Worm (Caenorhabditis elegans): ENCODE results near the gene skp-1.
A peak's percentile ranks its signal among the peaks of the same experiment; 100 is the strongest.

The skp-1 gene

DNA sequence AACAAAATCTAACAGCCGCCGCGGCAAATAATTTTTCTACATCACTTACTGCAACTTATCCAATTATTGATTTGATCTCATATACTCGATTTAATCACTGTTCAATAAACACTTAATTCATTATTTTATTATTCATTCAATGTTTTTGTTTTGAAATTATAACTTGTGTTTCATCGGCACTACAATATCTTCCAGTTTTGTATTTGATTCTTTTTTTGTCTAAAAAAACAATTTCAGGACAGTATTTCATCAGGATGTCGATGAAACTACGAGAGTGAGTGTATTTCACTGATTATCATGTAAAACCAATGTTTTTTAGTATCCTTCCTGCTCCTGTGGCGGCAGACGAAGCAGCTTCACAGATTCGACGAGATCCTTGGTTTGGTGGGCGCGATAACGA, at the start of gene skp-1:
Gene skp-1 (plus strand): TSS at position 238 of the 400 bp plus-strand sequence.
- TF ChIP-seq aha-1 (tag; optimal IDR thresholded peaks at IDR 0.05) (no peak), ama-1 (optimal IDR thresholded peaks at IDR 0.05) (no peak), unc-130 (tag; optimal IDR thresholded peaks at IDR 0.05) (no peak)

- TF ChIP-seq ceh-90 (tag; optimal IDR thresholded peaks at IDR 0.05) (no peak), zip-4 (GFP tag; optimal IDR thresholded peaks at IDR 0.05) (no peak), aha-1 (tag; optimal IDR thresholded peaks at IDR 0.05) (no peak), ceh-63 (GFP tag; optimal IDR thresholded peaks at IDR 0.05) (no peak), sptf-1 (tag; optimal IDR thresholded peaks at IDR 0.05) (no peak), hlh-17 (GFP tag; optimal IDR thresholded peaks at IDR 0.05; ENCODE audit: borderline replicate concordance) (no peak), nhr-20 (tag; optimal IDR thresholded peaks at IDR 0.05) (no peak), lin-15B (tag; optimal IDR thresholded peaks at IDR 0.05) (no peak), hpl-2 (GFP tag; optimal IDR thresholded peaks at IDR 0.05) (no peak), swsn-7 (tag; optimal IDR thresholded peaks at IDR 0.05) (no peak), efl-3 (GFP tag; optimal IDR thresholded peaks at IDR 0.05) (no peak), irx-1 (tag; optimal IDR thresholded peaks at IDR 0.05) (no peak)
Measured at ce11 chrV:11598807-11599206, 46.5 kb upstream of the skp-1 start, which contains the start of gene srx-84. Gene srx-84 (plus strand): TSS chrV:11599107.

DNA sequence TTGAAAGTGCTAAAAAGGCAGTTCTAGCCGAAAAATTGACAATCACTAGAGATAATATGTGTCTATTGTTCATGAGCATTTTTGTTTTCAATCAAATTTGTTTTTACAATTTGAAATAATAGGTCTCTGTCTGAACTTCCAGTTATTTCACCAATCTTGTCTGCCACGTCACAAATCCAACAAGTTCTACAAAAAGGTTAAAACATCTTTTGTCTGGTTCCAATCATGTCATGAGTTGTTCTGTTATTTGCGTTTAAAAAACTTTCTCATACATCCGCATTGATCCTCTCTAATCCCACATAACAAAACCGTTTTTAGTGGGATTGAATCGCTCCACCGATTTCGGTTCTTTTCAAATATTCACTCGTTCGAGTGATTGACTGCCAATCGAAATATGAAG, 44.5 kb upstream of the skp-1 start, which contains the start of gene F35B12.9:
Gene F35B12.9 (plus strand): TSS at position 372 of the 400 bp plus-strand sequence.
- TF ChIP-seq efl-1 (optimal IDR thresholded peaks at IDR 0.05) (no peak), efl-1 (GFP tag; optimal IDR thresholded peaks at IDR 0.05 in 1 of 2) (peak in 1 of 2 experiments; percentile 60), sptf-1 (tag; optimal IDR thresholded peaks at IDR 0.05) (no peak)

ce11 chrV:11604484-11604883, 40.8 kb upstream of the skp-1 start, which contains the start of gene dhs-20:
Gene dhs-20 (minus strand): TSS chrV:11604563.
- TF ChIP-seq pax-3 (tag; optimal IDR thresholded peaks at IDR 0.05) (no peak), elt-2 (tag; optimal IDR thresholded peaks at IDR 0.05) (peak; percentile 68)

DNA sequence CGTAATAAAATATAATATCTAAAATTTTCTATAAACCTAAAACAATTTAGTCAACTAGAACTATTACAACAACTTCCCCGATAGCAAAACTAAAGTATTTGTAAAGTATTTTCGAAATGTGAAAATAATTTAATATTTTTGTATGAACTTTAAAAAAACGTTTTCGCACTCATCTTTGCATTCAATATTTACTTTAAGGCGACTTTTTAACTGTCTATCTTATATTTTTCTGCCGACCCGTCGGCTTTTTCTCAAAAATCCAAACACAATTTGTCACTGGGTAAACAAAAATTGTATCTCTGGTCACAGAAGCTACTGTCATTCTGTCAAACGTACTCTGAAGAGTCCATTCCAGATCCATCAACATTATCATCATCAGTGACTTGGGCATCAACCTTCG, 40.1 kb upstream of the skp-1 start:
- TF ChIP-seq hlh-4 (tag; optimal IDR thresholded peaks at IDR 0.05): no peak
- no peak for TF ChIP-seq unc-98 (GFP tag; IDR thresholded peaks at IDR 0.05)
- TF ChIP-seq ceh-82 (tag; optimal IDR thresholded peaks at IDR 0.05): peak in 1 of 3 experiments; percentile 10
- TF ChIP-seq nhr-77 (tag; optimal IDR thresholded peaks at IDR 0.05): peak; percentile 32

DNA sequence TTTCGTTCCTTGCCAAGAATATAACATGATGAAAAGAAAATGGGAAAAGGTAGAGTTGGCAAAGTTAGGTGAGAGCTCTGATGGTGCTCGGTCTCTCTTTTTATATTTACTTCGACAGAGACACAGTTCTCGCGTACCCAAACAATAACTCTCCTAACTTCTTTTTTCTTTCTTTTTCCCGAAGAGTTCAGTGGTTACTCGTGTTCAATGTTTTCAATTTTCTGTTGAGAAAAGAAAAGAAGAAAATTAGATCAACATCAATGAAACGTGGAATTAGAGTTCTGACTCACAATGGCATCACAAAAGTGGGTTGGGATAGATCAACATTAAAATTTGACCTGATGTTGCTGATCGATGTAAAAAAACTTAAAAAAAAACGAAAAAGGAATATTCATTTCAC, 38.9 kb upstream of the skp-1 start, which contains the start of gene idpp-16:
Gene idpp-16 (minus strand): TSS at position 101 of the 400 bp plus-strand sequence.
- no peak for TF ChIP-seq nhr-28 (tag; optimal IDR thresholded peaks at IDR 0.05)
- TF ChIP-seq unc-62 (GFP tag; optimal IDR thresholded peaks at IDR 0.05): no peak
- TF ChIP-seq isw-1 (GFP tag; IDR thresholded peaks at IDR 0.05): no peak
- no peak for TF ChIP-seq ama-1 (optimal IDR thresholded peaks at IDR 0.05)

DNA sequence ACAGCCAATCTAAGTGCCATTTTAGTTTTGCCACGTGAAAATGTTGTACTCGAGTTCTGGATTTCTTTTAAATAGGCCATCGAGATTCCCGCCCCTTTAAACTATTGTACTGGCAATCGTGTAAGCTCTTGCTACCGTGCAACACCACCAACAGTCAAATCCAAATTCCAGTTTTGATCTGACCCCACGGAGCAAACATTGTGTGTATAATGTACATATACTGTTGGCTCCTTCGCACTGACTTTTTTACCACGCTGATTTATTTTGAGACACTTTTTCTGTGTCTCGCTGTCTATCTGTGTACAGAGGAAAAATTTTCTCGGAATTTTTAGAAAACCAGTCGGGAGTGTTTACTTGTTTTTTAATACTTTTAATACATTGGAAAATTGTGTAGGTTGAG, 35.2 kb upstream of the skp-1 start, which contains the start of gene piit-1:
Gene piit-1 (minus strand): TSS at position 101 of the 400 bp plus-strand sequence.
- TF ChIP-seq efl-3 (GFP tag; optimal IDR thresholded peaks at IDR 0.05) (no peak), pag-3 (tag; optimal IDR thresholded peaks at IDR 0.05; ENCODE audit: borderline replicate concordance, insufficient read depth) (no peak), C04F5.9 (tag; optimal IDR thresholded peaks at IDR 0.05) (no peak), lir-3 (tag; optimal IDR thresholded peaks at IDR 0.05; ENCODE audit: poor library complexity) (no peak)

DNA sequence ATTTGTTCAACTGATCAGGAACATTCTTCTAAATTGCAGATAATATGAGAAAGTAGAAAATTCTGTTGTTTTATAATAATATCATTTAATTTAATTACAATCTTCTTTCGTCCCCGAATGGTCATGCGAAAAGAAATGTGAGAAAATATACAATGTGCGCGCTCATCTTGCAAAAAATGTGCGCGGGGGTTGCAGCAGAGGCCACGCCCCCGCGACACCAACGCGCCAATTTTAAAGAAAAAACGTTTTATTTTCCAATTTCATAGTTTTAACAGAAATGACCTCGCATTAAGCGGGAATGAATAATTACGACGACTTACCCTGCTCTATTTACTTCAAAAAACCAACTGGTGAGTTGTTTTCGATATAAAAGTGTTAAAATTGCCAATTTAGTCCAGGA, 34.8 kb upstream of the skp-1 start, which contains the start of gene sas-5:
Gene sas-5 (plus strand): TSS at position 257 of the 400 bp plus-strand sequence.
- TF ChIP-seq isw-1 (GFP tag; IDR thresholded peaks at IDR 0.05) (peak; percentile 55), aly-2 (tag; optimal IDR thresholded peaks at IDR 0.05) (no peak), unc-62 (GFP tag; optimal IDR thresholded peaks at IDR 0.05) (no peak), sptf-1 (tag; optimal IDR thresholded peaks at IDR 0.05) (no peak), jun-1 (tag; optimal IDR thresholded peaks at IDR 0.05) (peak; percentile 21), nhr-85 (tag) (peak; percentile 89), ceh-90 (tag; optimal IDR thresholded peaks at IDR 0.05) (no peak), ztf-4 (tag; optimal IDR thresholded peaks at IDR 0.05) (peak; percentile 48), hlh-4 (tag; optimal IDR thresholded peaks at IDR 0.05) (no peak), nhr-20 (tag; optimal IDR thresholded peaks at IDR 0.05) (peak; percentile 86), skn-1 (tag; optimal IDR thresholded peaks at IDR 0.05) (peak; percentile 74), mdl-1 (tag; optimal IDR thresholded peaks at IDR 0.05) (peak in 1 of 2 experiments; percentile 65), hpl-2 (GFP tag; optimal IDR thresholded peaks at IDR 0.05) (peak; percentile 34), mab-9 (GFP tag; IDR thresholded peaks at IDR 0.05) (no peak), grh-1 (GFP tag; IDR thresholded peaks at IDR 0.05) (peak; percentile 65), unc-98 (GFP tag; IDR thresholded peaks at IDR 0.05) (no peak), nhr-237 (tag; optimal IDR thresholded peaks at IDR 0.05) (no peak), unc-30 (tag; optimal IDR thresholded peaks at IDR 0.05) (no peak), nhr-71 (tag; optimal IDR thresholded peaks at IDR 0.05) (peak; percentile 88)
